Worm (Caenorhabditis elegans): ENCODE measurements around the gene C05C10.8.

Gene C05C10.8

ce11 chrII:9868207-9868606, 49.6 kb downstream of the C05C10.8 start:
- TF ChIP-seq ceh-27 (GFP tag; optimal IDR thresholded peaks at IDR 0.05) (no peak), F10E7.11 (tag; optimal IDR thresholded peaks at IDR 0.05) (no peak)
